Fruit fly (Drosophila melanogaster) whole organism, embryonic: ENCODE results near the gene CG10747.

Experiments used
- BEAF-32 ChIP-seq: fragments of 200-800 bp; sonication (Bioruptor generic); optimal IDR thresholded peaks from 3 replicates; lab custom pipeline; 2017; ENCODE audit warnings: missing biosample characterization, missing genetic modification characterization, mild to moderate bottlenecking, moderate library complexity, missing genetic modification reagents
- Bdp1 ChIP-seq: fragments of 200-800 bp; sonication (Bioruptor generic); optimal IDR thresholded peaks from 3 replicates; lab custom pipeline; 2016; ENCODE audit warnings: missing biosample characterization, missing genetic modification characterization
- Bgb ChIP-seq: fragments of 200-800 bp; sonication (Bioruptor generic); IDR thresholded peaks from 2 replicates; pipeline ENCODE4 v1.3.6; 2022; ENCODE audit warnings: missing biosample characterization, missing genetic modification characterization; ENCODE audit not compliant: partially characterized antibody
- CG10366 ChIP-seq: fragments of 200-800 bp; sonication (Bioruptor generic); IDR thresholded peaks from 2 replicates; pipeline ENCODE4 v1.3.6; 2022; ENCODE audit warnings: missing biosample characterization, missing genetic modification characterization
- CG12236 ChIP-seq: fragments of 200-800 bp; sonication (Bioruptor generic); optimal IDR thresholded peaks from 2 replicates; lab custom pipeline; 2016; ENCODE audit warnings: missing biosample characterization, missing genetic modification characterization
- CG1233 ChIP-seq: fragments of 200-800 bp; sonication (Bioruptor generic); optimal IDR thresholded peaks from 4 replicates; lab custom pipeline; 2018; ENCODE audit warnings: missing biosample characterization, mild to moderate bottlenecking, missing genetic modification characterization
- CG14441 ChIP-seq: fragments of 200-800 bp; sonication (Bioruptor generic); IDR thresholded peaks from 2 replicates; pipeline ENCODE4 v1.3.6; 2022; ENCODE audit warnings: missing biosample characterization, missing genetic modification characterization
- CG15073 ChIP-seq: fragments of 200-800 bp; sonication (Bioruptor generic); optimal IDR thresholded peaks from 2 replicates; lab custom pipeline; 2016; ENCODE audit warnings: missing biosample characterization, missing genetic modification characterization
- CG15601 ChIP-seq: fragments of 200-800 bp; sonication (Bioruptor generic); optimal IDR thresholded peaks from 3 replicates; lab custom pipeline; 2019; ENCODE audit warnings: missing biosample characterization, mild to moderate bottlenecking, missing genetic modification characterization, moderate library complexity
- CG1647 ChIP-seq: fragments of 200-800 bp; sonication (Bioruptor generic); optimal IDR thresholded peaks from 3 replicates; lab custom pipeline; 2016; ENCODE audit warnings: missing biosample characterization, missing genetic modification characterization
- CG17361 ChIP-seq: fragments of 200-800 bp; sonication (Bioruptor generic); IDR thresholded peaks from 3 replicates; pipeline ENCODE4 v1.3.6; 2022; ENCODE audit warnings: missing biosample characterization, missing genetic modification characterization
- CG1832 ChIP-seq: fragments of 200-800 bp; sonication (Bioruptor generic); optimal IDR thresholded peaks from 2 replicates; lab custom pipeline; 2017; ENCODE audit warnings: missing biosample characterization, mild to moderate bottlenecking, missing genetic modification characterization, inconsistent platforms
- CG18476 ChIP-seq: fragments of 200-800 bp; sonication (Bioruptor generic); optimal IDR thresholded peaks from 2 replicates; lab custom pipeline; 2016; ENCODE audit warnings: missing biosample characterization, mild to moderate bottlenecking, missing genetic modification characterization
- CG2678 ChIP-seq: fragments of 200-800 bp; sonication (Bioruptor generic); optimal IDR thresholded peaks from 3 replicates; lab custom pipeline; 2019; ENCODE audit warnings: missing biosample characterization, mild to moderate bottlenecking, missing genetic modification characterization, moderate library complexity
- CG30403 ChIP-seq: fragments of 200-800 bp; sonication (Bioruptor generic); optimal IDR thresholded peaks from 3 replicates; lab custom pipeline; 2016; ENCODE audit warnings: missing biosample characterization, missing genetic modification characterization
- CG31388 ChIP-seq: fragments of 200-800 bp; sonication (Bioruptor generic); optimal IDR thresholded peaks from 2 replicates; lab custom pipeline; 2016; ENCODE audit warnings: missing biosample characterization, missing genetic modification characterization
- CG7963 ChIP-seq: fragments of 200-800 bp; sonication (Bioruptor generic); IDR thresholded peaks from 3 replicates; pipeline ENCODE4 v1.3.6; 2022; ENCODE audit warnings: missing biosample characterization, missing genetic modification characterization; ENCODE audit not compliant: partially characterized antibody
- CG8478 ChIP-seq: fragments of >200 bp; optimal IDR thresholded peaks from 2 replicates; lab custom pipeline; 2018
- CG9817 ChIP-seq: fragments of 200-800 bp; sonication (Bioruptor generic); optimal IDR thresholded peaks from 2 replicates; lab custom pipeline; 2018; ENCODE audit warnings: missing biosample characterization, mild to moderate bottlenecking, missing genetic modification characterization, moderate library complexity
- CG9932 ChIP-seq: fragments of 200-800 bp; sonication (Bioruptor generic); IDR thresholded peaks from 2 replicates; pipeline ENCODE4 v1.3.6; 2022; ENCODE audit warnings: missing biosample characterization, missing genetic modification characterization
- Dfd ChIP-seq, 2 experiments: fragments of >200 bp; optimal IDR thresholded peaks; 2 replicates each; lab custom pipeline; 2017; ENCODE audit warnings: missing biosample characterization in 2 of 2, missing genetic modification characterization in 2 of 2
- Elba2 ChIP-seq: fragments of 200-800 bp; sonication (Bioruptor generic); optimal IDR thresholded peaks from 3 replicates; lab custom pipeline; 2016; ENCODE audit warnings: missing biosample characterization, missing genetic modification characterization
- Fer1 ChIP-seq: fragments of 200-800 bp; sonication (Bioruptor generic); optimal IDR thresholded peaks from 2 replicates; lab custom pipeline; 2017; ENCODE audit warnings: missing biosample characterization, mild to moderate bottlenecking, missing genetic modification characterization
- Med ChIP-seq: fragments of 200-800 bp; sonication (Bioruptor generic); peaks from one replicate; lab custom pipeline; 2016; ENCODE audit warnings: missing biosample characterization, missing genetic modification characterization, mild to moderate bottlenecking, inconsistent platforms, moderate library complexity
- Mrtf ChIP-seq: fragments of 200-800 bp; sonication (Bioruptor generic); IDR thresholded peaks from 3 replicates; pipeline ENCODE4 v1.3.6; 2022; ENCODE audit warnings: missing biosample characterization, missing genetic modification characterization
- NC2β ChIP-seq: fragments of 200-800 bp; sonication (Bioruptor generic); optimal IDR thresholded peaks from 2 replicates; lab custom pipeline; 2016; ENCODE audit warnings: missing biosample characterization, missing genetic modification characterization
- NFAT ChIP-seq: fragments of 200-800 bp; sonication (Bioruptor generic); IDR thresholded peaks from 2 replicates; pipeline ENCODE4 v1.3.6; 2022; ENCODE audit warnings: missing biosample characterization, missing genetic modification characterization
- Optix ChIP-seq: fragments of 200-800 bp; sonication (Bioruptor generic); IDR thresholded peaks from 3 replicates; pipeline ENCODE4 v1.3.6; 2022; ENCODE audit warnings: missing biosample characterization, missing genetic modification characterization
- Sry-β ChIP-seq: fragments of 200-800 bp; sonication (Bioruptor generic); optimal IDR thresholded peaks from 2 replicates; lab custom pipeline; 2018; ENCODE audit warnings: missing biosample characterization, mild to moderate bottlenecking, missing genetic modification characterization, moderate library complexity
- Taf1 ChIP-seq: fragments of 200-800 bp; sonication (Bioruptor generic); IDR thresholded peaks from 2 replicates; pipeline ENCODE4 v1.3.6; 2022; ENCODE audit warnings: missing biosample characterization, missing genetic modification characterization
- btn ChIP-seq: fragments of 200-800 bp; sonication (Bioruptor generic); optimal IDR thresholded peaks from 2 replicates; lab custom pipeline; 2016; ENCODE audit warnings: missing biosample characterization, missing genetic modification characterization
- crol ChIP-seq: fragments of 200-800 bp; sonication (Bioruptor generic); IDR thresholded peaks from 2 replicates; pipeline ENCODE4 v1.3.6; 2022; ENCODE audit warnings: missing biosample characterization, missing genetic modification characterization
- da ChIP-seq: fragments of 200-800 bp; sonication (Bioruptor generic); optimal IDR thresholded peaks from 2 replicates; lab custom pipeline; 2016; ENCODE audit warnings: missing biosample characterization, missing genetic modification characterization
- danr ChIP-seq: fragments of 200-800 bp; sonication (Bioruptor generic); IDR thresholded peaks from 2 replicates; pipeline ENCODE4 v1.3.6; 2022; ENCODE audit warnings: missing biosample characterization, missing genetic modification characterization
- dysf ChIP-seq: fragments of 200-800 bp; sonication (Bioruptor generic); IDR thresholded peaks from 3 replicates; pipeline ENCODE4 v1.3.6; 2022; ENCODE audit warnings: missing biosample characterization, missing genetic modification characterization
- fd3F ChIP-seq: fragments of 200-800 bp; sonication (Bioruptor generic); optimal IDR thresholded peaks from 2 replicates; lab custom pipeline; 2018; ENCODE audit warnings: missing biosample characterization, mild to moderate bottlenecking, missing genetic modification characterization, moderate library complexity
- hkb ChIP-seq, 2 experiments: fragments of 200-800 bp in 1 of 2; fragments of >200 bp in 1 of 2; sonication (Bioruptor generic) in 1 of 2; IDR thresholded peaks in 1 of 2; optimal IDR thresholded peaks in 1 of 2; 2 replicates each; pipeline versions ENCODE4 v1.3.6 to Lab custom; 2017 to 2022; ENCODE audit warnings: missing biosample characterization in 1 of 2, missing genetic modification characterization in 1 of 2
- insv ChIP-seq, 2 experiments: fragments of 200-800 bp; sonication (Bioruptor generic); optimal IDR thresholded peaks; 3 replicates each; lab custom pipeline; 2016 to 2018; ENCODE audit warnings: missing biosample characterization in 2 of 2, missing genetic modification characterization in 2 of 2
- kah ChIP-seq: fragments of 200-800 bp; sonication (Bioruptor generic); optimal IDR thresholded peaks from 2 replicates; lab custom pipeline; 2018; ENCODE audit warnings: missing biosample characterization, mild to moderate bottlenecking, missing genetic modification characterization
- lbe ChIP-seq: fragments of 200-800 bp; sonication (Bioruptor generic); optimal IDR thresholded peaks from 2 replicates; lab custom pipeline; 2016; ENCODE audit warnings: missing biosample characterization, mild to moderate bottlenecking, missing genetic modification characterization
- nau ChIP-seq: fragments of 200-800 bp; sonication (Bioruptor generic); optimal IDR thresholded peaks from 3 replicates; lab custom pipeline; 2017; ENCODE audit warnings: missing biosample characterization, mild to moderate bottlenecking, missing genetic modification characterization, missing genetic modification reagents
- nom ChIP-seq: fragments of 200-800 bp; sonication (Bioruptor generic); optimal IDR thresholded peaks from 2 replicates; lab custom pipeline; 2017; ENCODE audit warnings: missing biosample characterization, missing genetic modification characterization, mild to moderate bottlenecking, moderate library complexity, missing genetic modification reagents
- peb ChIP-seq: fragments of 200-800 bp; sonication (Bioruptor generic); IDR thresholded peaks from 2 replicates; pipeline ENCODE4 v1.3.6; 2022; ENCODE audit warnings: missing biosample characterization, missing genetic modification characterization
- pho ChIP-seq: fragments of 200-800 bp; sonication (Bioruptor generic); optimal IDR thresholded peaks from 2 replicates; lab custom pipeline; 2016; ENCODE audit warnings: missing biosample characterization, missing genetic modification characterization
- repo ChIP-seq: fragments of 200-800 bp; sonication (Bioruptor generic); optimal IDR thresholded peaks from 2 replicates; lab custom pipeline; 2016; ENCODE audit warnings: missing biosample characterization, missing genetic modification characterization
- salm ChIP-seq: fragments of 200-800 bp; sonication (Bioruptor generic); optimal IDR thresholded peaks from 2 replicates; lab custom pipeline; 2018; ENCODE audit warnings: missing biosample characterization, mild to moderate bottlenecking, missing genetic modification characterization
- sna ChIP-seq: fragments of 200-800 bp; sonication (Bioruptor generic); IDR thresholded peaks from 2 replicates; pipeline ENCODE4 v1.3.6; 2022; ENCODE audit warnings: missing biosample characterization, missing genetic modification characterization; ENCODE audit not compliant: partially characterized antibody
- stc ChIP-seq: fragments of 200-800 bp; sonication (Bioruptor generic); IDR thresholded peaks from 2 replicates; pipeline ENCODE4 v1.3.6; 2022; ENCODE audit warnings: missing biosample characterization, missing genetic modification characterization
- tx ChIP-seq: fragments of 200-800 bp; sonication (Bioruptor generic); optimal IDR thresholded peaks from 2 replicates; lab custom pipeline; 2016; ENCODE audit warnings: missing biosample characterization, missing genetic modification characterization
- unpg ChIP-seq: fragments of 200-800 bp; sonication (Bioruptor generic); optimal IDR thresholded peaks from 3 replicates; lab custom pipeline; 2018; ENCODE audit warnings: missing biosample characterization, mild to moderate bottlenecking, missing genetic modification characterization, moderate library complexity

Gene CG10747

dm6 chr2L:20061018-20061657 is 30.0 kb downstream of the CG10747 start, which contains the start of the genes barr and lok (continued):
- TF ChIP-seq CG7963 (GFP tag; lab: Robert Waterston, UW) (no peak), Fer1 (GFP tag; lab: Kevin White, UChicago) (no peak), pho (GFP tag; lab: Kevin White, UChicago) (peak; percentile 48), BEAF-32 (GFP tag; lab: Kevin White, UChicago) (peak; percentile 43), sna (GFP tag; lab: Robert Waterston, UW) (no peak), lbe (GFP tag; lab: Kevin White, UChicago) (no peak), repo (GFP tag; lab: Kevin White, UChicago) (no peak), CG14441 (peak; percentile 54), crol (GFP tag; lab: Robert Waterston, UW) (no peak), da (GFP tag; lab: Kevin White, UChicago) (no peak), NC2β (GFP tag; lab: Kevin White, UChicago) (no peak), btn (GFP tag; lab: Kevin White, UChicago) (no peak), nom (no peak), CG1647 (GFP tag; lab: Kevin White, UChicago) (peak; percentile 47), nau (GFP tag; lab: Kevin White, UChicago) (no peak), CG9932 (GFP tag; lab: Robert Waterston, UW) (peak; percentile 64), CG31388 (GFP tag; lab: Kevin White, UChicago) (peak; percentile 12), Bgb (no peak), NFAT (GFP tag; lab: Robert Waterston, UW) (peak; percentile 33; the same call in 1 of the 2 replicates), dysf (GFP tag; lab: Robert Waterston, UW) (peak; percentile 49; the same call in 1 of the 3 replicates), CG17361 (GFP tag; lab: Robert Waterston, UW) (peak; percentile 84), Med (GFP tag; lab: Kevin White, UChicago) (peak; percentile 82), CG15073 (no peak), CG1832 (GFP tag; lab: Kevin White, UChicago) (no peak), CG2678 (tag; lab: Kevin White, UChicago) (no peak), Optix (GFP tag; lab: Robert Waterston, UW) (no peak), Taf1 (GFP tag; lab: Robert Waterston, UW) (no peak), CG18476 (GFP tag; lab: Kevin White, UChicago) (peak; percentile 60), Sry-β (GFP tag; lab: Kevin White, UChicago) (peak; percentile 95), stc (GFP tag; lab: Robert Waterston, UW) (no peak), tx (GFP tag; lab: Kevin White, UChicago) (peak; percentile 36), hkb (optimal IDR thresholded peaks at IDR 0.05; lab: Kevin White, UChicago) (no peak), hkb (GFP tag; IDR thresholded peaks at IDR 0.05; lab: Robert Waterston, UW) (no peak), kah (GFP tag; lab: Kevin White, UChicago) (peak; percentile 5), CG9817 (tag; lab: Kevin White, UChicago) (peak; percentile 65), Bdp1 (GFP tag; lab: Kevin White, UChicago) (peak; percentile 24), peb (GFP tag; lab: Robert Waterston, UW) (no peak), Mrtf (GFP tag; lab: Robert Waterston, UW) (no peak), fd3F (GFP tag; lab: Kevin White, UChicago) (no peak), unpg (GFP tag; lab: Kevin White, UChicago) (no peak), insv (GFP tag; optimal IDR thresholded peaks at IDR 0.05; lab: Kevin White, UChicago) (no peak), CG15601 (peak; percentile 30), CG12236 (GFP tag; lab: Kevin White, UChicago) (peak; percentile 8), Elba2 (GFP tag; lab: Kevin White, UChicago) (no peak), CG8478 (no peak), CG1233 (GFP tag; lab: Kevin White, UChicago) (peak; percentile 49), Dfd (GFP tag; optimal IDR thresholded peaks at IDR 0.05; lab: Kevin White, UChicago) (peak in 1 of 2 experiments; percentile 86), CG30403 (GFP tag; lab: Kevin White, UChicago) (peak; percentile 81), salm (tag; lab: Kevin White, UChicago) (no peak), danr (GFP tag; lab: Robert Waterston, UW) (peak; percentile 20; the same call in 1 of the 2 replicates), CG10366 (no peak)
